Fruit fly (Drosophila melanogaster) whole organism, embryonic: Measurements from ENCODE around the gene CG42841.

Source experiments
- Ada2b ChIP-seq: fragments of 200-800 bp; sonication (Bioruptor generic); IDR thresholded peaks from 2 replicates; pipeline ENCODE4 v1.3.6; 2022; ENCODE audit warnings: missing biosample characterization, missing genetic modification characterization
- Atf6 ChIP-seq: fragments of 200-800 bp; sonication (Bioruptor generic); IDR thresholded peaks from 2 replicates; pipeline ENCODE4 v1.3.6; 2022; ENCODE audit warnings: missing biosample characterization, missing genetic modification characterization
- CG1024 ChIP-seq: fragments of 200-800 bp; sonication (Bioruptor generic); IDR thresholded peaks from 2 replicates; pipeline ENCODE4 v1.3.6; 2022; ENCODE audit warnings: missing biosample characterization, missing genetic modification characterization
- CG11504 ChIP-seq: fragments of 200-800 bp; sonication (Bioruptor generic); optimal IDR thresholded peaks from 3 replicates; lab custom pipeline; 2019; ENCODE audit warnings: missing biosample characterization, mild to moderate bottlenecking, missing genetic modification characterization, moderate library complexity
- CG11695 ChIP-seq: fragments of 200-800 bp; sonication (Bioruptor generic); IDR thresholded peaks from 3 replicates; pipeline ENCODE4 v1.3.6; 2022; ENCODE audit warnings: missing biosample characterization, missing genetic modification characterization
- CG13424 ChIP-seq: fragments of 200-800 bp; sonication (Bioruptor generic); optimal IDR thresholded peaks from 2 replicates; lab custom pipeline; 2019; ENCODE audit warnings: missing biosample characterization, mild to moderate bottlenecking, missing genetic modification characterization, moderate library complexity
- CG14441 ChIP-seq: fragments of 200-800 bp; sonication (Bioruptor generic); IDR thresholded peaks from 2 replicates; pipeline ENCODE4 v1.3.6; 2022; ENCODE audit warnings: missing biosample characterization, missing genetic modification characterization
- CG15514 ChIP-seq: fragments of 200-800 bp; sonication (Bioruptor generic); optimal IDR thresholded peaks from 3 replicates; lab custom pipeline; 2017; ENCODE audit warnings: missing biosample characterization, missing genetic modification characterization, mild to moderate bottlenecking, moderate library complexity, missing genetic modification reagents
- CG1647 ChIP-seq: fragments of 200-800 bp; sonication (Bioruptor generic); optimal IDR thresholded peaks from 3 replicates; lab custom pipeline; 2016; ENCODE audit warnings: missing biosample characterization, missing genetic modification characterization
- CG17802 ChIP-seq: fragments of 200-800 bp; sonication (Bioruptor generic); optimal IDR thresholded peaks from 2 replicates; lab custom pipeline; 2018; ENCODE audit warnings: missing biosample characterization, mild to moderate bottlenecking, missing genetic modification characterization, moderate library complexity
- CG18764 ChIP-seq: fragments of 200-800 bp; sonication (Bioruptor generic); optimal IDR thresholded peaks from 3 replicates; lab custom pipeline; 2016; ENCODE audit warnings: missing biosample characterization, missing genetic modification characterization
- CG2712 ChIP-seq: fragments of 200-800 bp; optimal IDR thresholded peaks from 3 replicates; lab custom pipeline; 2019; ENCODE audit warnings: missing biosample characterization, mild to moderate bottlenecking, missing genetic modification characterization, moderate library complexity
- CG2875 ChIP-seq: fragments of 200-800 bp; sonication (Bioruptor generic); optimal IDR thresholded peaks from 2 replicates; lab custom pipeline; 2017; ENCODE audit warnings: missing biosample characterization, mild to moderate bottlenecking, missing genetic modification characterization, missing genetic modification reagents
- CG2889 ChIP-seq: fragments of 200-800 bp; sonication (Bioruptor generic); IDR thresholded peaks from 3 replicates; pipeline ENCODE4 v1.3.6; 2022; ENCODE audit warnings: missing biosample characterization, missing genetic modification characterization
- CG31365 ChIP-seq: fragments of 200-800 bp; sonication (Bioruptor generic); optimal IDR thresholded peaks from 2 replicates; lab custom pipeline; 2018; ENCODE audit warnings: missing biosample characterization, mild to moderate bottlenecking, missing genetic modification characterization
- CG32532 ChIP-seq: fragments of 200-800 bp; sonication (Bioruptor generic); IDR thresholded peaks from 2 replicates; pipeline ENCODE4 v1.3.6; 2022; ENCODE audit warnings: missing biosample characterization, missing genetic modification characterization
- CG32772 ChIP-seq: fragments of 200-800 bp; sonication (Bioruptor generic); IDR thresholded peaks from 2 replicates; pipeline ENCODE4 v1.3.6; 2022; ENCODE audit warnings: missing biosample characterization, missing genetic modification characterization
- CG3838 ChIP-seq: fragments of 200-800 bp; sonication (Bioruptor generic); optimal IDR thresholded peaks from 3 replicates; lab custom pipeline; 2016; ENCODE audit warnings: missing biosample characterization, missing genetic modification characterization
- CG4360 ChIP-seq: fragments of 200-800 bp; sonication (Bioruptor generic); IDR thresholded peaks from 2 replicates; pipeline ENCODE4 v1.3.6; 2022; ENCODE audit warnings: missing biosample characterization, missing genetic modification characterization
- CG6175 ChIP-seq: fragments of 200-800 bp; sonication (Bioruptor generic); IDR thresholded peaks from 3 replicates; pipeline ENCODE4 v1.3.6; 2022; ENCODE audit warnings: missing biosample characterization, missing genetic modification characterization
- CG8944 ChIP-seq: fragments of 200-800 bp; sonication (Bioruptor generic); optimal IDR thresholded peaks from 3 replicates; lab custom pipeline; 2016; ENCODE audit warnings: missing biosample characterization, missing genetic modification characterization
- CG9437 ChIP-seq: fragments of 200-800 bp; sonication (Bioruptor generic); optimal IDR thresholded peaks from 2 replicates; lab custom pipeline; 2018; ENCODE audit warnings: missing biosample characterization, mild to moderate bottlenecking, missing genetic modification characterization
- CG9727 ChIP-seq: fragments of 200-800 bp; sonication (Bioruptor generic); optimal IDR thresholded peaks from 3 replicates; lab custom pipeline; 2017; ENCODE audit warnings: missing biosample characterization, mild to moderate bottlenecking, missing genetic modification characterization
- CG9932 ChIP-seq: fragments of 200-800 bp; sonication (Bioruptor generic); IDR thresholded peaks from 2 replicates; pipeline ENCODE4 v1.3.6; 2022; ENCODE audit warnings: missing biosample characterization, missing genetic modification characterization
- CTCF ChIP-seq: fragments of 200-800 bp; sonication (Bioruptor generic); optimal IDR thresholded peaks from 2 replicates; lab custom pipeline; 2017; ENCODE audit warnings: missing biosample characterization, mild to moderate bottlenecking, missing genetic modification characterization, moderate library complexity
- Dbx ChIP-seq: fragments of 200-800 bp; sonication (Bioruptor generic); IDR thresholded peaks from 3 replicates; pipeline ENCODE4 v1.3.6; 2022; ENCODE audit warnings: missing biosample characterization, missing genetic modification characterization
- H2.0 ChIP-seq: fragments of 200-800 bp; sonication (Bioruptor generic); IDR thresholded peaks from 2 replicates; pipeline ENCODE4 v1.3.6; 2022; ENCODE audit warnings: missing biosample characterization, missing genetic modification characterization
- Meics ChIP-seq: fragments of 200-800 bp; sonication (Bioruptor generic); optimal IDR thresholded peaks from 2 replicates; lab custom pipeline; 2017; ENCODE audit warnings: missing biosample characterization, mild to moderate bottlenecking, missing genetic modification characterization
- NfI ChIP-seq: fragments of 200-800 bp; sonication (Bioruptor generic); optimal IDR thresholded peaks from 3 replicates; lab custom pipeline; 2018; ENCODE audit warnings: missing biosample characterization, mild to moderate bottlenecking, missing genetic modification characterization, moderate library complexity
- Ptx1 ChIP-seq: fragments of 200-800 bp; sonication (Bioruptor generic); IDR thresholded peaks from 2 replicates; pipeline ENCODE4 v1.3.6; 2022; ENCODE audit warnings: missing biosample characterization, missing genetic modification characterization
- Usf ChIP-seq: fragments of 200-800 bp; sonication (Bioruptor generic); optimal IDR thresholded peaks from 2 replicates; lab custom pipeline; 2017; ENCODE audit warnings: missing genotype, missing biosample characterization, missing genetic modification characterization
- Xbp1 ChIP-seq: fragments of 200-800 bp; sonication (Bioruptor generic); optimal IDR thresholded peaks from 3 replicates; lab custom pipeline; 2016; ENCODE audit warnings: missing biosample characterization, mild to moderate bottlenecking, missing genetic modification characterization
- YL-1 ChIP-seq: fragments of 200-800 bp; sonication (Bioruptor generic); optimal IDR thresholded peaks from 3 replicates; lab custom pipeline; 2017; ENCODE audit warnings: missing biosample characterization, mild to moderate bottlenecking, missing genetic modification characterization
- abd-A ChIP-seq: fragments of 200-800 bp; sonication (Bioruptor generic); optimal IDR thresholded peaks from 3 replicates; lab custom pipeline; 2019; ENCODE audit warnings: missing biosample characterization, mild to moderate bottlenecking, missing genetic modification characterization, moderate library complexity
- ara ChIP-seq: fragments of 200-800 bp; sonication (Bioruptor generic); IDR thresholded peaks from 2 replicates; pipeline ENCODE4 v1.3.6; 2022; ENCODE audit warnings: missing biosample characterization, missing genetic modification characterization
- cato ChIP-seq: fragments of 200-800 bp; sonication (Bioruptor generic); optimal IDR thresholded peaks from 2 replicates; lab custom pipeline; 2016; ENCODE audit warnings: missing biosample characterization, missing genetic modification characterization, borderline replicate concordance
- crp ChIP-seq, 2 experiments: fragments of 200-800 bp; sonication (Bioruptor generic); optimal IDR thresholded peaks; 2 replicates in 1 of 2; 3 replicates in 1 of 2; lab custom pipeline; 2017; ENCODE audit warnings: missing biosample characterization in 2 of 2, missing genetic modification characterization in 2 of 2, mild to moderate bottlenecking in 1 of 2, moderate library complexity in 1 of 2
- ewg ChIP-seq: fragments of 200-800 bp; sonication (Bioruptor generic); optimal IDR thresholded peaks from 3 replicates; lab custom pipeline; 2017; ENCODE audit warnings: mild to moderate bottlenecking, missing biosample characterization, missing genetic modification reagents, missing genetic modification characterization
- hkb ChIP-seq, 2 experiments: fragments of 200-800 bp in 1 of 2; fragments of >200 bp in 1 of 2; sonication (Bioruptor generic) in 1 of 2; IDR thresholded peaks in 1 of 2; optimal IDR thresholded peaks in 1 of 2; 2 replicates each; pipeline versions ENCODE4 v1.3.6 to Lab custom; 2017 to 2022; ENCODE audit warnings: missing biosample characterization in 1 of 2, missing genetic modification characterization in 1 of 2
- klu ChIP-seq: fragments of 200-800 bp; sonication (Bioruptor generic); IDR thresholded peaks from 2 replicates; pipeline ENCODE4 v1.3.6; 2022; ENCODE audit warnings: missing biosample characterization, missing genetic modification characterization
- nom ChIP-seq: fragments of 200-800 bp; sonication (Bioruptor generic); optimal IDR thresholded peaks from 2 replicates; lab custom pipeline; 2017; ENCODE audit warnings: missing biosample characterization, missing genetic modification characterization, mild to moderate bottlenecking, moderate library complexity, missing genetic modification reagents
- sisA ChIP-seq: fragments of 200-800 bp; sonication (Bioruptor generic); IDR thresholded peaks from 2 replicates; pipeline ENCODE4 v1.3.6; 2022; ENCODE audit warnings: missing biosample characterization, missing genetic modification characterization
- sna ChIP-seq: fragments of 200-800 bp; sonication (Bioruptor generic); IDR thresholded peaks from 2 replicates; pipeline ENCODE4 v1.3.6; 2022; ENCODE audit warnings: missing biosample characterization, missing genetic modification characterization; ENCODE audit not compliant: partially characterized antibody
- so ChIP-seq: fragments of 200-800 bp; sonication (Bioruptor generic); IDR thresholded peaks from 3 replicates; pipeline ENCODE4 v1.3.6; 2022; ENCODE audit warnings: missing biosample characterization, missing genetic modification characterization
- stwl ChIP-seq: fragments of 200-800 bp; sonication (Bioruptor generic); optimal IDR thresholded peaks from 3 replicates; lab custom pipeline; 2018; ENCODE audit warnings: missing biosample characterization, mild to moderate bottlenecking, missing genetic modification characterization, moderate library complexity
- tio ChIP-seq: fragments of 200-800 bp; sonication (Bioruptor generic); optimal IDR thresholded peaks from 2 replicates; lab custom pipeline; 2017; ENCODE audit warnings: missing biosample characterization, missing genetic modification characterization, inconsistent platforms
- tx ChIP-seq: fragments of 200-800 bp; sonication (Bioruptor generic); optimal IDR thresholded peaks from 2 replicates; lab custom pipeline; 2016; ENCODE audit warnings: missing biosample characterization, missing genetic modification characterization
- unpg ChIP-seq: fragments of 200-800 bp; sonication (Bioruptor generic); optimal IDR thresholded peaks from 3 replicates; lab custom pipeline; 2018; ENCODE audit warnings: missing biosample characterization, mild to moderate bottlenecking, missing genetic modification characterization, moderate library complexity
- vvl ChIP-seq: fragments of 200-800 bp; sonication (Bioruptor generic); IDR thresholded peaks from 2 replicates; pipeline ENCODE4 v1.3.6; 2022; ENCODE audit warnings: missing biosample characterization, missing genetic modification characterization
- wek ChIP-seq: fragments of 200-800 bp; sonication (Bioruptor generic); optimal IDR thresholded peaks from 3 replicates; lab custom pipeline; 2018; ENCODE audit warnings: missing biosample characterization, mild to moderate bottlenecking, missing genetic modification characterization, moderate library complexity
- yki ChIP-seq: fragments of >200 bp; optimal IDR thresholded peaks from 3 replicates; lab custom pipeline; 2018
- zen ChIP-seq: fragments of 200-800 bp; sonication (Bioruptor generic); optimal IDR thresholded peaks from 3 replicates; lab custom pipeline; 2018; ENCODE audit warnings: missing biosample characterization, mild to moderate bottlenecking, missing genetic modification characterization, moderate library complexity

The CG42841 gene

DNA sequence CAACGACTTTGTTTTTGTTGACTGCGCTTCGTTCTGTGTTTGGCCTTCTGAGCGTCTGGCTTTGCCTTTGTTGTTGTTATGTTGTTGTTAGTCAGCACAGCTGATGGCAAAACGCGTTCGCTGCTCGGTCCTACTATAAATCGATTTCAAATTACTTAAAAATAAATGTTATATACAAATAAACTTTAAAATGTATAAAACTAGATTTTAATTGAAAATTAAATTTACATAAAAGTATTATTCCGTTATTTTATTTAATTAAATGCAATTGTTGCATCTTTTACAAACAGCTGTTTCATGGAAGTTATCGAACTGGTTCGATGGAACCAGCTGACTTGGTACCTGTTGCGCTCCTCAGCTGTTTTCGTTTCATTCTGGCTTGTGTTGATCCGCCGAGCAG is 41.4 kb downstream of the CG42841 start, which contains the start of gene mv (continued):
- TF ChIP-seq CG17802 (no peak), CG1647 (GFP tag; lab: Kevin White, UChicago) (no peak), CG9727 (GFP tag; lab: Kevin White, UChicago) (no peak), CG31365 (tag; lab: Kevin White, UChicago) (no peak), CG2875 (GFP tag; lab: Kevin White, UChicago) (no peak), CG4360 (GFP tag; lab: Robert Waterston, UW) (peak; percentile 94), Ptx1 (GFP tag; lab: Robert Waterston, UW) (no peak), stwl (tag; lab: Kevin White, UChicago) (peak; percentile 23), yki (no peak), CG32532 (GFP tag; lab: Robert Waterston, UW) (no peak), YL-1 (peak; percentile 23), CTCF (GFP tag; lab: Kevin White, UChicago) (no peak), Usf (GFP tag; lab: Kevin White, UChicago) (no peak), crp (GFP tag; optimal IDR thresholded peaks at IDR 0.05; lab: Kevin White, UChicago) (peak; percentile 79 to 98), Dbx (no peak), CG9437 (GFP tag; lab: Kevin White, UChicago) (no peak), CG15514 (GFP tag; lab: Kevin White, UChicago) (peak; percentile 99), CG1024 (GFP tag; lab: Robert Waterston, UW) (no peak), CG11504 (tag; lab: Kevin White, UChicago) (peak; percentile 11), Atf6 (GFP tag; lab: Robert Waterston, UW) (no peak), CG18764 (GFP tag; lab: Kevin White, UChicago) (no peak), CG13424 (no peak), cato (GFP tag; lab: Kevin White, UChicago) (no peak), CG2712 (tag; lab: Kevin White, UChicago) (peak; percentile 31), CG32772 (GFP tag; lab: Robert Waterston, UW) (no peak), H2.0 (GFP tag; lab: Robert Waterston, UW) (no peak)

- TF ChIP-seq sisA (GFP tag; lab: Robert Waterston, UW) (peak; percentile 77), NfI (GFP tag; lab: Kevin White, UChicago) (peak; percentile 67), tx (GFP tag; lab: Kevin White, UChicago) (peak; percentile 59), wek (peak; percentile 27), CG3838 (no peak), hkb (optimal IDR thresholded peaks at IDR 0.05; lab: Kevin White, UChicago) (no peak), hkb (GFP tag; IDR thresholded peaks at IDR 0.05; lab: Robert Waterston, UW) (peak; percentile 85), CG11695 (GFP tag; lab: Robert Waterston, UW) (peak; percentile 67; the same call in 1 of the 3 replicates), CG2889 (GFP tag; lab: Robert Waterston, UW) (peak; percentile 50; the same call in 1 of the 3 replicates), klu (GFP tag; lab: Robert Waterston, UW) (peak; percentile 62; the same call in 1 of the 2 replicates), vvl (peak; percentile 91), tio (no peak), CG8944 (GFP tag; lab: Kevin White, UChicago) (peak; percentile 71), ewg (GFP tag; lab: Kevin White, UChicago) (peak; percentile 45), nom (peak; percentile 81), CG6175 (GFP tag; lab: Robert Waterston, UW) (peak; percentile 52; the same call in 1 of the 3 replicates), unpg (GFP tag; lab: Kevin White, UChicago) (no peak), CG9932 (GFP tag; lab: Robert Waterston, UW) (peak; percentile 50; the same call in 1 of the 2 replicates), CG14441 (peak; percentile 85), abd-A (tag; lab: Kevin White, UChicago) (no peak), Xbp1 (peak; percentile 73), ara (GFP tag; lab: Robert Waterston, UW) (peak; percentile 73), sna (GFP tag; lab: Robert Waterston, UW) (no peak), zen (tag; lab: Kevin White, UChicago) (no peak), so (GFP tag; lab: Robert Waterston, UW) (peak; percentile 66; the same call in 2 of the 3 replicates), Ada2b (GFP tag; lab: Robert Waterston, UW) (peak; percentile 79), Meics (GFP tag; lab: Kevin White, UChicago) (peak; percentile 48)
These were observed 42.5 kb downstream of the CG42841 start, which contains the start of gene SCOT for dm6 chr3L:1962964-1963363. Gene SCOT, plus strand, starts transcription at chr3L:1963143.
